Fruit fly (Drosophila melanogaster) whole organism, embryonic: Measurements from ENCODE around the gene CG14270.

Experiments used
- Atf6 ChIP-seq: fragments of 200-800 bp; sonication (Bioruptor generic); IDR thresholded peaks from 2 replicates; pipeline ENCODE4 v1.3.6; 2022; ENCODE audit warnings: missing biosample characterization, missing genetic modification characterization
- BtbVII ChIP-seq: fragments of 200-800 bp; sonication (Bioruptor generic); optimal IDR thresholded peaks from 3 replicates; lab custom pipeline; 2017; ENCODE audit warnings: missing biosample characterization, mild to moderate bottlenecking, missing genetic modification characterization
- CG10366 ChIP-seq: fragments of 200-800 bp; sonication (Bioruptor generic); IDR thresholded peaks from 2 replicates; pipeline ENCODE4 v1.3.6; 2022; ENCODE audit warnings: missing biosample characterization, missing genetic modification characterization
- CG10959 ChIP-seq: fragments of 200-800 bp; sonication (Bioruptor generic); IDR thresholded peaks from 2 replicates; pipeline ENCODE4 v1.3.6; 2022; ENCODE audit warnings: missing biosample characterization, missing genetic modification characterization
- CG11398 ChIP-seq: fragments of 200-800 bp; sonication (Bioruptor generic); optimal IDR thresholded peaks from 2 replicates; lab custom pipeline; 2016; ENCODE audit warnings: missing biosample characterization, missing genetic modification characterization
- CG11456 ChIP-seq: fragments of 200-800 bp; sonication (Bioruptor generic); IDR thresholded peaks from 3 replicates; pipeline ENCODE4 v1.3.6; 2022; ENCODE audit warnings: missing biosample characterization, missing genetic modification characterization
- CG13775 ChIP-seq: fragments of 200-800 bp; sonication (Bioruptor generic); optimal IDR thresholded peaks from 3 replicates; lab custom pipeline; 2017; ENCODE audit warnings: missing biosample characterization, mild to moderate bottlenecking, missing genetic modification characterization
- CG15269 ChIP-seq: fragments of 200-800 bp; sonication (Bioruptor generic); optimal IDR thresholded peaks from 2 replicates; lab custom pipeline; 2018; ENCODE audit warnings: missing biosample characterization, mild to moderate bottlenecking, missing genetic modification characterization, moderate library complexity
- CG17359 ChIP-seq: fragments of 200-800 bp; sonication (Bioruptor generic); optimal IDR thresholded peaks from 3 replicates; lab custom pipeline; 2018; ENCODE audit warnings: missing biosample characterization, mild to moderate bottlenecking, missing genetic modification characterization, moderate library complexity
- CG17612 ChIP-seq: fragments of 200-800 bp; sonication (Bioruptor generic); IDR thresholded peaks from 2 replicates; pipeline ENCODE4 v1.3.6; 2022; ENCODE audit warnings: missing biosample characterization, missing genetic modification characterization
- CG17829 ChIP-seq: fragments of 200-800 bp; optimal IDR thresholded peaks from 2 replicates; lab custom pipeline; 2019; ENCODE audit warnings: missing biosample characterization, mild to moderate bottlenecking, missing genetic modification characterization, moderate library complexity
- CG1832 ChIP-seq: fragments of 200-800 bp; sonication (Bioruptor generic); optimal IDR thresholded peaks from 2 replicates; lab custom pipeline; 2017; ENCODE audit warnings: missing biosample characterization, mild to moderate bottlenecking, missing genetic modification characterization, inconsistent platforms
- CG2129 ChIP-seq: fragments of 200-800 bp; sonication (Bioruptor generic); IDR thresholded peaks from 2 replicates; pipeline ENCODE4 v1.3.6; 2022; ENCODE audit warnings: missing biosample characterization, missing genetic modification characterization; ENCODE audit not compliant: partially characterized antibody
- CG3407 ChIP-seq: fragments of 200-800 bp; sonication (Bioruptor generic); optimal IDR thresholded peaks from 2 replicates; lab custom pipeline; 2018; ENCODE audit warnings: missing biosample characterization, mild to moderate bottlenecking, missing genetic modification characterization
- CG34376 ChIP-seq: fragments of 200-800 bp; sonication (Bioruptor generic); optimal IDR thresholded peaks from 2 replicates; lab custom pipeline; 2018; ENCODE audit warnings: missing biosample characterization, mild to moderate bottlenecking, missing genetic modification characterization
- CG4424 ChIP-seq: fragments of 200-800 bp; sonication (Bioruptor generic); optimal IDR thresholded peaks from 3 replicates; lab custom pipeline; 2016; ENCODE audit warnings: missing biosample characterization, missing genetic modification characterization
- CG4617 ChIP-seq: fragments of 200-800 bp; sonication (Bioruptor generic); optimal IDR thresholded peaks from 3 replicates; lab custom pipeline; 2016; ENCODE audit warnings: missing biosample characterization, missing genetic modification characterization, borderline replicate concordance
- CG4730 ChIP-seq: fragments of 200-800 bp; sonication (Bioruptor generic); IDR thresholded peaks from 2 replicates; pipeline ENCODE4 v1.3.6; 2022; ENCODE audit warnings: missing biosample characterization, missing genetic modification characterization
- CG6791 ChIP-seq: fragments of 200-800 bp; sonication (Bioruptor generic); IDR thresholded peaks from 3 replicates; pipeline ENCODE4 v1.3.6; 2022; ENCODE audit warnings: missing biosample characterization, missing genetic modification characterization; ENCODE audit not compliant: partially characterized antibody
- CG7357 ChIP-seq: fragments of 200-800 bp; sonication (Bioruptor generic); IDR thresholded peaks from 3 replicates; pipeline ENCODE4 v1.3.6; 2022; ENCODE audit warnings: missing biosample characterization, missing genetic modification characterization
- CG7928 ChIP-seq: fragments of 200-800 bp; sonication (Bioruptor generic); optimal IDR thresholded peaks from 2 replicates; lab custom pipeline; 2017; ENCODE audit warnings: missing biosample characterization, mild to moderate bottlenecking, missing genetic modification characterization
- H15 ChIP-seq: fragments of 200-800 bp; sonication (Bioruptor generic); IDR thresholded peaks from 3 replicates; pipeline ENCODE4 v1.3.6; 2022; ENCODE audit warnings: missing biosample characterization, missing genetic modification characterization
- H2.0 ChIP-seq: fragments of 200-800 bp; sonication (Bioruptor generic); IDR thresholded peaks from 2 replicates; pipeline ENCODE4 v1.3.6; 2022; ENCODE audit warnings: missing biosample characterization, missing genetic modification characterization
- Hand ChIP-seq: fragments of 200-800 bp; sonication (Bioruptor generic); optimal IDR thresholded peaks from 2 replicates; lab custom pipeline; 2017; ENCODE audit warnings: mild to moderate bottlenecking, missing biosample characterization, missing genetic modification reagents, missing genetic modification characterization
- Hr51 ChIP-seq, 2 experiments: fragments of 200-800 bp; sonication (Bioruptor generic); optimal IDR thresholded peaks; 2 replicates in 1 of 2; 3 replicates in 1 of 2; lab custom pipeline; 2016 to 2018; ENCODE audit warnings: missing biosample characterization in 2 of 2, missing genetic modification characterization in 2 of 2, mild to moderate bottlenecking in 1 of 2, moderate library complexity in 1 of 2
- NC2α ChIP-seq: fragments of 200-800 bp; sonication (Bioruptor generic); optimal IDR thresholded peaks from 2 replicates; lab custom pipeline; 2016; ENCODE audit warnings: missing biosample characterization, missing genetic modification characterization
- Side ChIP-seq: fragments of 200-800 bp; sonication (Bioruptor generic); optimal IDR thresholded peaks from 2 replicates; lab custom pipeline; 2016; ENCODE audit warnings: missing biosample characterization, missing genetic modification characterization
- Sry-β ChIP-seq: fragments of 200-800 bp; sonication (Bioruptor generic); optimal IDR thresholded peaks from 2 replicates; lab custom pipeline; 2018; ENCODE audit warnings: missing biosample characterization, mild to moderate bottlenecking, missing genetic modification characterization, moderate library complexity
- Usf ChIP-seq: fragments of 200-800 bp; sonication (Bioruptor generic); optimal IDR thresholded peaks from 2 replicates; lab custom pipeline; 2017; ENCODE audit warnings: missing genotype, missing biosample characterization, missing genetic modification characterization
- aop ChIP-seq: fragments of 200-800 bp; sonication (Bioruptor generic); IDR thresholded peaks from 2 replicates; pipeline ENCODE4 v1.3.6; 2022; ENCODE audit warnings: missing biosample characterization, missing genetic modification characterization
- btn ChIP-seq: fragments of 200-800 bp; sonication (Bioruptor generic); optimal IDR thresholded peaks from 2 replicates; lab custom pipeline; 2016; ENCODE audit warnings: missing biosample characterization, missing genetic modification characterization
- cas ChIP-seq: fragments of 200-800 bp; sonication (Bioruptor generic); IDR thresholded peaks from 2 replicates; pipeline ENCODE4 v1.3.6; 2022; ENCODE audit warnings: missing biosample characterization, missing genetic modification characterization
- cg ChIP-seq: fragments of 200-800 bp; sonication (Bioruptor generic); optimal IDR thresholded peaks from 3 replicates; lab custom pipeline; 2019; ENCODE audit warnings: missing biosample characterization, mild to moderate bottlenecking, missing genetic modification characterization, moderate library complexity
- chif ChIP-seq, 2 experiments: fragments of 200-800 bp; sonication (Bioruptor generic); optimal IDR thresholded peaks; 3 replicates each; lab custom pipeline; 2016; ENCODE audit warnings: missing biosample characterization in 2 of 2, missing genetic modification characterization in 2 of 2
- ham ChIP-seq: fragments of 200-800 bp; sonication (Bioruptor generic); IDR thresholded peaks from 2 replicates; pipeline ENCODE4 v1.3.6; 2022; ENCODE audit warnings: missing biosample characterization, missing genetic modification characterization
- kay ChIP-seq: fragments of 200-800 bp; sonication (Bioruptor generic); optimal IDR thresholded peaks from 2 replicates; lab custom pipeline; 2016; ENCODE audit warnings: missing biosample characterization, missing genetic modification characterization
- odd ChIP-seq: fragments of 200-800 bp; sonication (Bioruptor generic); optimal IDR thresholded peaks from 2 replicates; lab custom pipeline; 2017; ENCODE audit warnings: missing biosample characterization, mild to moderate bottlenecking, missing genetic modification characterization
- pb ChIP-seq: fragments of 200-800 bp; sonication (Bioruptor generic); optimal IDR thresholded peaks from 3 replicates; lab custom pipeline; 2016; ENCODE audit warnings: missing biosample characterization, missing genetic modification characterization
- pfk ChIP-seq: fragments of 200-800 bp; sonication (Bioruptor generic); optimal IDR thresholded peaks from 2 replicates; lab custom pipeline; 2018; ENCODE audit warnings: missing biosample characterization, mild to moderate bottlenecking, missing genetic modification characterization, moderate library complexity
- pzg ChIP-seq: fragments of 200-800 bp; sonication (Bioruptor generic); optimal IDR thresholded peaks from 3 replicates; lab custom pipeline; 2018; ENCODE audit warnings: missing biosample characterization, mild to moderate bottlenecking, missing genetic modification characterization, moderate library complexity
- sens ChIP-seq: fragments of 200-800 bp; sonication (Bioruptor generic); peaks from one replicate; lab custom pipeline; 2016; ENCODE audit warnings: missing biosample characterization, missing genetic modification characterization
- sens-2 ChIP-seq: fragments of 200-800 bp; sonication (Bioruptor generic); IDR thresholded peaks from 2 replicates; pipeline ENCODE4 v1.3.6; 2022; ENCODE audit warnings: missing biosample characterization, missing genetic modification characterization
- shn ChIP-seq: fragments of 200-800 bp; sonication (Bioruptor generic); optimal IDR thresholded peaks from 3 replicates; lab custom pipeline; 2016; ENCODE audit warnings: missing biosample characterization, missing genetic modification characterization
- slp2 ChIP-seq: fragments of 200-800 bp; sonication (Bioruptor generic); optimal IDR thresholded peaks from 2 replicates; lab custom pipeline; 2016; ENCODE audit warnings: missing biosample characterization, missing genetic modification characterization
- ttk ChIP-seq: fragments of 200-800 bp; sonication (Bioruptor generic); IDR thresholded peaks from 2 replicates; pipeline ENCODE4 v2.1.2; 2022; ENCODE audit warnings: missing biosample characterization, missing genetic modification characterization
- tup ChIP-seq: fragments of 200-800 bp; sonication (Bioruptor generic); optimal IDR thresholded peaks from 2 replicates; lab custom pipeline; 2016; ENCODE audit warnings: missing biosample characterization, mild to moderate bottlenecking, missing genetic modification characterization, moderate library complexity
- z ChIP-seq: fragments of 200-800 bp; sonication (Bioruptor generic); IDR thresholded peaks from 3 replicates; pipeline ENCODE4 v1.3.6; 2022; ENCODE audit warnings: missing biosample characterization, missing genetic modification characterization
- zen2 ChIP-seq: fragments of 200-800 bp; sonication (Bioruptor generic); IDR thresholded peaks from 3 replicates; pipeline ENCODE4 v1.3.6; 2022; ENCODE audit warnings: missing biosample characterization, missing genetic modification characterization; ENCODE audit not compliant: partially characterized antibody
- zfh2 ChIP-seq: fragments of 200-800 bp; sonication (Bioruptor generic); optimal IDR thresholded peaks from 2 replicates; lab custom pipeline; 2016; ENCODE audit warnings: missing biosample characterization, missing genetic modification characterization

CG14270 gene

DNA sequence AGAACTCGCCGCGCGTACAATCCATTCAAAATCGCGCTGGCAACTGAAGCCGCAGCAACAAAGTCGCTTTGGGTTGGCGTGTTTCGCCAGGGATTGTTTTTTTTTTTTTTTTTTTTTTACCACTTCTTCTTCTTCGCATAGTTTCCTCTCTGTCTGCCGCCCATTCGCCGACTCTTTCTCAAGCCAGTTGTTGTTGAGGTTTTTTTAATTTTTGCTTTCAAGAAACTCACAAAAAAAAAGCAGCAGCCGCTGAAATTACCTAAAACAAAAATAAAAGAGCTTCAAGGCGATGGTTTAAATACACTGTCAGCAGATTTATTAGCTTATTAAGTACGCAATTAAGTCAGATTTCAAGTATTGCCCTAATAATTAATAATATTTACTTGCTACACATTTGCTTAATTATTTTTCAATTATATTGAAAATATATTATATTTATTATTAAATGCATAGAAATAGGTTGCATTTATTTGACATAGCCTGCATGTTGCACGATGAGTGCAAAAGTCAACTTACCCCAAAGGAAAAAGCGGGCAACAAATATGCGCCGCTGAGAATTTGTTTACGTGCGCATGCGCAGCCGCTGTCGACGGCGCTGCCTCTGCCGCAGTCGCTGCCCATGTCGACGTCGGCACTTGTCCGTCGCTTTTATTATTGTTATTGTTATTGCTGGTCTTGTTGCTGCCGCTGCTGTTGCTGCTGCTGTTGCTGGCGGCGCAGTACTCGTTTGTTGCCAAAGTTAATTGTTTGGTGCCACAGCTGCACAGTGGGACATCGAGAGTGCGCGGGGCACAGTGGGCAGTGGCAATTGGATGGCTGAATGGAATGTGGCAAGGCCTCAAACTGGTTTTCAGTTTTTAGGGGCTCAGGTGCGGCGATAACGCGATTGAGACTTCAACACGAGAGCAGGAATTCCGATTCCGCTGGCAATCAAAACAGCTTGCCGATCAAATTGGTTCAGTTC is 10.4 kb downstream of the CG14270 start, which contains the start of gene CG12206 (continued):
- TF ChIP-seq CG2129 (GFP tag; lab: Robert Waterston, UW) = no peak
- 0 out of 3 replicates have a peak, but pooled peaks have one; percentile 18 for TF ChIP-seq CG7357 (GFP tag; lab: Robert Waterston, UW)
- TF ChIP-seq H2.0 = no peak
- no peak for TF ChIP-seq pfk (GFP tag; lab: Kevin White, UChicago)
- no peak for TF ChIP-seq CG17612 (GFP tag; lab: Robert Waterston, UW)
- no peak for TF ChIP-seq sens-2 (GFP tag; lab: Robert Waterston, UW)
- no peak for TF ChIP-seq Sry-β (GFP tag; lab: Kevin White, UChicago)
- peak; percentile 45 for TF ChIP-seq CG4424 (GFP tag; lab: Kevin White, UChicago)
- peak in 1 of 2 experiments; percentile 74 for TF ChIP-seq Hr51 (GFP tag; optimal IDR thresholded peaks at IDR 0.05; lab: Kevin White, UChicago)
- TF ChIP-seq CG11456 (GFP tag; lab: Robert Waterston, UW) = no peak
- TF ChIP-seq btn (GFP tag; lab: Kevin White, UChicago) = no peak
- no peak for TF ChIP-seq CG6791 (GFP tag; lab: Robert Waterston, UW)
- TF ChIP-seq cas (GFP tag; lab: Robert Waterston, UW) = no peak
- no peak for TF ChIP-seq CG4730 (GFP tag; lab: Robert Waterston, UW)
- no peak for TF ChIP-seq CG10959 (GFP tag; lab: Robert Waterston, UW)
- TF ChIP-seq CG4617 (GFP tag; lab: Kevin White, UChicago) = no peak
- TF ChIP-seq pb = no peak
- TF ChIP-seq CG10366 (GFP tag; lab: Robert Waterston, UW) = peak; percentile 10; the same call in 1 of the 2 replicates
- TF ChIP-seq shn (GFP tag; lab: Kevin White, UChicago) = no peak
- no peak for TF ChIP-seq slp2
- TF ChIP-seq Atf6 (GFP tag; lab: Robert Waterston, UW) = peak; percentile 64
- TF ChIP-seq Hand (GFP tag; lab: Kevin White, UChicago) = no peak
- no peak for TF ChIP-seq H15 (GFP tag; lab: Robert Waterston, UW)
- TF ChIP-seq z (GFP tag; lab: Robert Waterston, UW) = no peak
- TF ChIP-seq aop = no peak
- TF ChIP-seq CG17359 (tag; lab: Kevin White, UChicago) = peak; percentile 64
- no peak for TF ChIP-seq ham (GFP tag; lab: Robert Waterston, UW)
- TF ChIP-seq chif (GFP tag; optimal IDR thresholded peaks at IDR 0.05; lab: Kevin White, UChicago) = no peak
- TF ChIP-seq tup (GFP tag; lab: Kevin White, UChicago) = no peak
- peak; percentile 52 for TF ChIP-seq CG17829 (tag; lab: Kevin White, UChicago)
- TF ChIP-seq CG34376 = no peak
- no peak for TF ChIP-seq cg (GFP tag; lab: Kevin White, UChicago)
- TF ChIP-seq Usf (GFP tag; lab: Kevin White, UChicago) = peak; percentile 39
- peak; percentile 59 for TF ChIP-seq ttk
- TF ChIP-seq zfh2 (GFP tag; lab: Kevin White, UChicago) = no peak
- TF ChIP-seq odd (GFP tag; lab: Kevin White, UChicago) = no peak
- TF ChIP-seq zen2 = no peak
- no peak for TF ChIP-seq CG11398 (GFP tag; lab: Kevin White, UChicago)
- TF ChIP-seq CG1832 (GFP tag; lab: Kevin White, UChicago) = no peak
- TF ChIP-seq sens (GFP tag; lab: Kevin White, UChicago) = no peak
- peak; percentile 54 for TF ChIP-seq CG13775 (GFP tag; lab: Kevin White, UChicago)
- TF ChIP-seq NC2α = no peak
- TF ChIP-seq kay (GFP tag; lab: Kevin White, UChicago) = no peak
- TF ChIP-seq BtbVII = peak; percentile 62
- TF ChIP-seq CG15269 (tag; lab: Kevin White, UChicago) = peak; percentile 71
- TF ChIP-seq Side (GFP tag; lab: Kevin White, UChicago) = no peak
- no peak for TF ChIP-seq CG7928 (GFP tag; lab: Kevin White, UChicago)
- no peak for TF ChIP-seq pzg (GFP tag; lab: Kevin White, UChicago)
- TF ChIP-seq CG3407 = peak; percentile 2
